Worm (Caenorhabditis elegans) whole organism, early embryonic: Measurements from ENCODE around the gene cdh-3.

Experiments used
- B0310.2 ChIP-seq: sonication (generic microtip); optimal IDR thresholded peaks from 2 replicates; lab custom pipeline; 2016; ENCODE audit warnings: mild to moderate bottlenecking, missing genetic modification characterization, missing compliant biosample characterization
- F13C5.2 ChIP-seq: sonication (generic microtip); optimal IDR thresholded peaks from 2 replicates; lab custom pipeline; 2017; ENCODE audit warnings: mild to moderate bottlenecking, missing genetic modification characterization, inconsistent platforms, missing compliant biosample characterization
- ama-1 ChIP-seq: fragments of 150-350 bp; optimal IDR thresholded peaks from 2 replicates; lab custom pipeline; 2014
- ceh-36 ChIP-seq: sonication (generic microtip); optimal IDR thresholded peaks from 2 replicates; lab custom pipeline; 2016; ENCODE audit warnings: missing genetic modification characterization, inconsistent platforms, missing compliant biosample characterization
- ets-7 ChIP-seq: sonication (generic microtip); optimal IDR thresholded peaks from 2 replicates; lab custom pipeline; 2016; ENCODE audit warnings: missing genotype, missing genetic modification characterization, missing compliant biosample characterization
- flt-1 ChIP-seq: fragments of 200-800 bp; sonication (Bioruptor generic); IDR thresholded peaks from 2 replicates; pipeline ENCODE4 v1.3.6; 2022; ENCODE audit warnings: missing genetic modification characterization, missing compliant biosample characterization
- hmbx-1 ChIP-seq: sonication (generic microtip); optimal IDR thresholded peaks from 2 replicates; lab custom pipeline; 2016; ENCODE audit warnings: mild to moderate bottlenecking, missing genetic modification characterization, missing compliant biosample characterization
- hmg-4 ChIP-seq: fragments of 200-800 bp; sonication (Bioruptor generic); optimal IDR thresholded peaks from 2 replicates; lab custom pipeline; 2018; ENCODE audit warnings: mild to moderate bottlenecking, missing genetic modification characterization, missing compliant biosample characterization
- hnd-1 ChIP-seq: sonication (generic microtip); optimal IDR thresholded peaks from 2 replicates; lab custom pipeline; 2016; ENCODE audit warnings: missing genetic modification characterization, missing compliant biosample characterization
- pes-1 ChIP-seq: fragments of 200-800 bp; sonication (Bioruptor generic); IDR thresholded peaks from 2 replicates; pipeline ENCODE4 v1.3.6; 2022; ENCODE audit warnings: missing genetic modification reagents, missing genetic modification characterization, missing compliant biosample characterization
- scrt-1 ChIP-seq: fragments of 200-800 bp; sonication (Bioruptor generic); IDR thresholded peaks from 2 replicates; pipeline ENCODE4 v1.3.6; 2022; ENCODE audit warnings: missing genetic modification characterization, missing compliant biosample characterization
- tbx-37 ChIP-seq: fragments of 200-800 bp; sonication (Bioruptor generic); conservative IDR thresholded peaks from 2 replicates; pipeline ENCODE4 v1.3.6; 2022; ENCODE audit warnings: missing genetic modification reagents, missing genetic modification characterization, missing compliant biosample characterization
- tra-4 ChIP-seq: sonication (generic microtip); optimal IDR thresholded peaks from 2 replicates; lab custom pipeline; 2017; ENCODE audit warnings: missing genetic modification characterization, missing compliant biosample characterization

DNA sequence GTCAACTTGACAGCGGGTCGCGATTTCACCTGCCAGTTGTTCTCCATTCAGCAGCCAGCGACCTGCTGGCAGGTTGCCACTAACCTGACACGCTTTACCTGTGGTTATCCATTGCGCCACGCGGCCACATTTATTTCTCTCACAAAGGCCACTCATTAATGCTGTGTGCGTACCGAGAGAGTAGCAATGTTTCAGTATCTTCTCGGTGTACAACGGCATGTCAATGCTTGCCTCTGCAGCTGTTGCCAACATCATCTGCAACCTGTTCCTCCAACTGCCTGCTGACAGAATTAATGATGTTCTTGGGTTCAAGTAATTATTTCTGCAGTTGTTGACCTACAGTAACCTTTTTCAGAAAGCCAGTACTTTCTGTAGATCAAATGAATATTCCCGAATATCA lies 37.7 kb downstream of the cdh-3 start:
- TF ChIP-seq hnd-1 (tag; lab: Kevin White, UChicago) (no peak), ets-7 (tag; lab: Kevin White, UChicago) (no peak), tbx-37 (no peak), B0310.2 (tag; lab: Kevin White, UChicago) (no peak), ama-1 (lab: Kevin White, UChicago) (no peak), ceh-36 (tag; lab: Kevin White, UChicago) (no peak), pes-1 (GFP tag; lab: Robert Waterston, UW) (no peak), tra-4 (tag; lab: Kevin White, UChicago) (no peak), hmbx-1 (tag; lab: Kevin White, UChicago) (no peak), scrt-1 (GFP tag; lab: Robert Waterston, UW) (no peak), flt-1 (no peak), hmg-4 (GFP tag; lab: Kevin White, UChicago) (no peak), F13C5.2 (tag; lab: Kevin White, UChicago) (no peak)
